Worm (Caenorhabditis elegans): ENCODE results near the gene bmy-1.
A peak's percentile ranks its signal among the peaks of the same experiment; 100 is the strongest.

bmy-1 gene

ce11 chrII:5389831-5390323 is 31.4 kb downstream of the bmy-1 start, which contains the start of gene ndx-6 (continued):
- TF ChIP-seq unc-62 (GFP tag; optimal IDR thresholded peaks at IDR 0.05 in 1 of 2) (peak in 1 of 2 experiments; percentile 89), unc-62 (tag; optimal IDR thresholded peaks at IDR 0.05) (no peak), lin-39 (tag; optimal IDR thresholded peaks at IDR 0.05) (no peak), Y48G9A.11 (GFP tag; IDR thresholded peaks at IDR 0.05) (no peak), nhr-111 (GFP tag; optimal IDR thresholded peaks at IDR 0.05) (no peak), ZK337.2 (GFP tag; IDR thresholded peaks at IDR 0.05) (no peak)

- TF ChIP-seq tag-97 (GFP tag; IDR thresholded peaks at IDR 0.05), result no peak
- peak; percentile 55 for TF ChIP-seq dpl-1 (GFP tag; optimal IDR thresholded peaks at IDR 0.05)
- no peak for TF ChIP-seq F44E2.7 (GFP tag; IDR thresholded peaks at IDR 0.05)
- no peak for TF ChIP-seq zfp-3 (GFP tag; conservative IDR thresholded peaks at IDR 0.05)
- TF ChIP-seq ces-1 (GFP tag; optimal IDR thresholded peaks at IDR 0.05), result no peak
Observed at ce11 chrII:5391447-5391846, 33.0 kb downstream of the bmy-1 start.

- TF ChIP-seq hlh-11 (tag; optimal IDR thresholded peaks at IDR 0.05), result no peak
- TF ChIP-seq aha-1 (tag), result peak; percentile 11
Observed at ce11 chrII:5393090-5393489, 34.6 kb downstream of the bmy-1 start, which contains the start of gene brap-2. brap-2 (minus strand) TSS chrII:5393190.

- TF ChIP-seq arid-1 (GFP tag; conservative IDR thresholded peaks at IDR 0.05) (no peak), gei-8 (GFP tag; optimal IDR thresholded peaks at IDR 0.05) (no peak), lin-38 (GFP tag; IDR thresholded peaks at IDR 0.05) (0 out of 2 replicates have a peak, but pooled peaks have one; percentile 17), mdl-1 (tag; optimal IDR thresholded peaks at IDR 0.05) (no peak), dmd-6 (GFP tag; IDR thresholded peaks at IDR 0.05) (no peak), lsy-2 (tag; optimal IDR thresholded peaks at IDR 0.05) (no peak), nhr-42 (GFP tag; IDR thresholded peaks at IDR 0.05) (no peak), ceh-44 (GFP tag; IDR thresholded peaks at IDR 0.05) (no peak)
Observed at ce11 chrII:5395594-5395993, 37.1 kb downstream of the bmy-1 start, which contains the start of gene pink-1. pink-1 (minus strand) TSS chrII:5395694.

ce11 chrII:5398779-5399178 is 40.3 kb downstream of the bmy-1 start, which contains the start of gene fbxl-3:
fbxl-3 (minus strand) TSS chrII:5398902.
- no peak for TF ChIP-seq lir-3 (tag; optimal IDR thresholded peaks at IDR 0.05)
- no peak for TF ChIP-seq daf-16 (GFP tag; optimal IDR thresholded peaks at IDR 0.05)
- TF ChIP-seq daf-16 (tag; optimal IDR thresholded peaks at IDR 0.05), result peak; percentile 61
- TF ChIP-seq hlh-11 (tag; optimal IDR thresholded peaks at IDR 0.05), result peak; percentile 11
- TF ChIP-seq nhr-28 (tag; optimal IDR thresholded peaks at IDR 0.05), result peak; percentile 2

- TF ChIP-seq ZK546.5 (tag; optimal IDR thresholded peaks at IDR 0.05), result no peak
- TF ChIP-seq lin-13 (GFP tag; optimal IDR thresholded peaks at IDR 0.05), result no peak
- no peak for TF ChIP-seq unc-62 (GFP tag; optimal IDR thresholded peaks at IDR 0.05 in 1 of 2)
- TF ChIP-seq unc-62 (tag; optimal IDR thresholded peaks at IDR 0.05), result no peak
- TF ChIP-seq spr-1 (tag; optimal IDR thresholded peaks at IDR 0.05), result no peak
- no peak for TF ChIP-seq Y5F2A.4 (GFP tag; optimal IDR thresholded peaks at IDR 0.05)
- no peak for TF ChIP-seq gei-8 (GFP tag; optimal IDR thresholded peaks at IDR 0.05)
- no peak for TF ChIP-seq F49E8.2 (tag; optimal IDR thresholded peaks at IDR 0.05; ENCODE audit: borderline replicate concordance)
- TF ChIP-seq dmd-8 (GFP tag; IDR thresholded peaks at IDR 0.05), result no peak
- no peak for TF ChIP-seq zag-1 (tag; optimal IDR thresholded peaks at IDR 0.05)
- no peak for TF ChIP-seq ceh-28 (tag; optimal IDR thresholded peaks at IDR 0.05)
- peak; percentile 26 for TF ChIP-seq dpl-1 (GFP tag; optimal IDR thresholded peaks at IDR 0.05)
- TF ChIP-seq Y105C5A.15 (GFP tag; IDR thresholded peaks at IDR 0.05), result no peak
- no peak for TF ChIP-seq pha-4 (GFP tag; IDR thresholded peaks at IDR 0.05)
- peak; percentile 25 for TF ChIP-seq pha-4 (tag; optimal IDR thresholded peaks at IDR 0.05)
- no peak for TF ChIP-seq lin-29 (GFP tag; IDR thresholded peaks at IDR 0.05)
- no peak for TF ChIP-seq dve-1 (tag; optimal IDR thresholded peaks at IDR 0.05; ENCODE audit: insufficient read depth)
- TF ChIP-seq lin-38 (GFP tag; IDR thresholded peaks at IDR 0.05), result peak; percentile 40; the same call in 1 of the 2 replicates
- TF ChIP-seq ces-1 (GFP tag; optimal IDR thresholded peaks at IDR 0.05), result no peak
- no peak for TF ChIP-seq dmd-9 (GFP tag; IDR thresholded peaks at IDR 0.05)
- TF ChIP-seq egl-43 (GFP tag; IDR thresholded peaks at IDR 0.05), result no peak
- TF ChIP-seq hlh-30 (tag; optimal IDR thresholded peaks at IDR 0.05; ENCODE audit: insufficient read depth), result peak; percentile 23
- no peak for TF ChIP-seq aha-1 (tag)
- TF ChIP-seq nhr-6 (tag; optimal IDR thresholded peaks at IDR 0.05), result no peak
Observed at ce11 chrII:5399201-5399600, 40.7 kb downstream of the bmy-1 start, which contains the start of gene mog-5. mog-5 (plus strand) TSS chrII:5399538.

All from whole organism, L4 larva.